Worm (Caenorhabditis elegans) whole organism, L3 larva: ENCODE measurements around the gene npr-25.

ENCODE experiments used
- ZK546.5 ChIP-seq: sonication (generic microtip); optimal IDR thresholded peaks from 2 replicates; lab custom pipeline; 2017; ENCODE audit warnings: missing biosample characterization, missing genetic modification characterization
- aly-2 ChIP-seq: fragments of 150-350 bp; optimal IDR thresholded peaks from 2 replicates; lab custom pipeline; 2014; ENCODE audit warnings: missing biosample characterization, missing genetic modification characterization
- egl-27 ChIP-seq: sonication (generic microtip); optimal IDR thresholded peaks from 4 replicates; lab custom pipeline; 2017; ENCODE audit warnings: missing biosample characterization, missing genetic modification reagents, missing genetic modification characterization
- mdl-1 ChIP-seq: fragments of 150-350 bp; optimal IDR thresholded peaks from 2 replicates; lab custom pipeline; 2014; ENCODE audit warnings: missing biosample characterization, missing genetic modification characterization
- nhr-43 ChIP-seq: sonication (generic microtip); optimal IDR thresholded peaks from 2 replicates; lab custom pipeline; 2016; ENCODE audit warnings: mild to moderate bottlenecking, missing genetic modification characterization, missing compliant biosample characterization; ENCODE audit not compliant: poor library complexity, severe bottlenecking
- unc-39 ChIP-seq: sonication (generic microtip); optimal IDR thresholded peaks from 4 replicates; lab custom pipeline; 2017; ENCODE audit warnings: missing biosample characterization, missing genetic modification characterization
- unc-62 ChIP-seq: fragments of 150-350 bp; sonication (generic microtip); optimal IDR thresholded peaks from 4 replicates; lab custom pipeline; 2014; ENCODE audit warnings: missing biosample characterization, missing genetic modification reagents, missing genetic modification characterization

DNA sequence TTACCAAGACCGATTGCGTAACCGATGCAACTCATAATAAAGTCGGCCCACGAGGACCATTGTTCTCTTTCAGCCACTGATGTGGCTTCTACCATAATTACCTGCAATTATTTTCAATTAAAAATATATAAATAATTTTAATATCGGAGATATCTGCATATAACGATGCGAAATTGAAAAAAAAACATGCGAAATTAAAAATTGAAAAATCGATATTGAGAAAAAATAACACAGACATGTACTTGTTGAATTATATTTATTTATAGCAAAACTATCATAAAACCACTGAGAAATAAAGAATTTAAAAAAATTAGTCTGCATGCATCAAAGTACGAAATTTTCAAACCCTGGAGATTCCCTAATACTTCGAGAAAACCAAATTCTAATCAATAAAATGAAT, 44.4 kb downstream of the npr-25 start, which contains the start of gene snf-11:
- no peak for TF ChIP-seq unc-39 (tag; lab: Kevin White, UChicago)
- no peak for TF ChIP-seq nhr-43 (tag; lab: Kevin White, UChicago)
- TF ChIP-seq unc-62: no peak
- TF ChIP-seq egl-27 (tag; lab: Kevin White, UChicago): no peak
- no peak for TF ChIP-seq ZK546.5
- no peak for TF ChIP-seq mdl-1
- TF ChIP-seq aly-2 (tag; lab: Kevin White, UChicago): no peak
